Worm (Caenorhabditis elegans) whole organism, midembryonic: ENCODE measurements around the gene pals-20.

Experiments used
- T22C8.4 ChIP-seq: fragments of 200-800 bp; sonication (Bioruptor generic); IDR thresholded peaks from 2 replicates; pipeline ENCODE4 v1.3.6; 2022; ENCODE audit warnings: missing genetic modification characterization, missing compliant biosample characterization
- cog-1 ChIP-seq: sonication (generic microtip); optimal IDR thresholded peaks from 2 replicates; lab custom pipeline; 2016; ENCODE audit warnings: missing genetic modification characterization, missing compliant biosample characterization
- flt-1 ChIP-seq: fragments of 200-800 bp; sonication (Bioruptor generic); IDR thresholded peaks from 2 replicates; pipeline ENCODE4 v1.3.6; 2022; ENCODE audit warnings: missing genetic modification characterization, missing compliant biosample characterization
- klf-2 ChIP-seq: fragments of 200-800 bp; sonication (Bioruptor generic); conservative IDR thresholded peaks from 2 replicates; pipeline ENCODE4 v1.3.6; 2022; ENCODE audit warnings: missing genetic modification reagents, missing genetic modification characterization, missing compliant biosample characterization
- med-1 ChIP-seq: sonication (generic microtip); optimal IDR thresholded peaks from 2 replicates; lab custom pipeline; 2017; ENCODE audit warnings: missing genetic modification characterization, mild to moderate bottlenecking, missing compliant biosample characterization, antibody characterized with exemption, missing genetic modification reagents; ENCODE audit not compliant: insufficient read depth
- ref-1 ChIP-seq: fragments of 200-800 bp; sonication (Bioruptor generic); conservative IDR thresholded peaks from 2 replicates; pipeline ENCODE4 v1.3.6; 2022; ENCODE audit warnings: missing genetic modification reagents, missing genetic modification characterization, missing compliant biosample characterization
- tab-1 ChIP-seq: fragments of 200-800 bp; sonication (Bioruptor generic); IDR thresholded peaks from 2 replicates; pipeline ENCODE4 v1.3.6; 2022; ENCODE audit warnings: missing genetic modification characterization, missing compliant biosample characterization

DNA sequence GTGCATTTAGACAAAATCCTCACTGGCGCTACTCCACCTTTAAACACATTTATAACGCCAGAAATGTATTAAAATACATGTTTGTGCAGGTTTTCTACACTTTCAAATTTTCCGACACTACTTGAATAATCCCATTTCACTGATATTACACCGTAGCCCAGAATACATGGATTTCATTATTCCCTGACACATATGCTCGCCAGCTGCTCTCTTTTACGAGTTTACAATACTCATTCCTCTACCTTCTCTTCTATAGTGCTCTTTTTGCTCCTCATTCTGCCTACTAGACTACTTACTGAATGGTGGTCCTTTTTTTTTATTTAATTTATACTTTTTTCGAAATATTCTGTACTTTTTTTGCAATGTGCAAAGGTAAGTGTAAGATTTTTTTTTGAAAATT, 15.6 kb downstream of the pals-20 start:
- TF ChIP-seq cog-1, result no peak
- no peak for TF ChIP-seq flt-1 (GFP tag; lab: Robert Waterston, UW)
- no peak for TF ChIP-seq klf-2 (GFP tag; lab: Robert Waterston, UW)
- TF ChIP-seq T22C8.4 (GFP tag; lab: Robert Waterston, UW), result no peak
- no peak for TF ChIP-seq tab-1
- TF ChIP-seq med-1 (GFP tag; lab: Kevin White, UChicago), result no peak
- no peak for TF ChIP-seq ref-1 (GFP tag; lab: Robert Waterston, UW)
